Fruit fly (Drosophila melanogaster) whole organism, embryonic: ENCODE data around the gene Prim2.

Experiments used
- Aef1 ChIP-seq: fragments of 200-800 bp; sonication (Bioruptor generic); IDR thresholded peaks from 3 replicates; pipeline ENCODE4 v1.3.6; 2022; ENCODE audit warnings: missing biosample characterization, missing genetic modification characterization
- Bdp1 ChIP-seq: fragments of 200-800 bp; sonication (Bioruptor generic); optimal IDR thresholded peaks from 3 replicates; lab custom pipeline; 2016; ENCODE audit warnings: missing biosample characterization, missing genetic modification characterization
- CG10654 ChIP-seq: fragments of 200-800 bp; sonication (Bioruptor generic); optimal IDR thresholded peaks from 2 replicates; lab custom pipeline; 2016; ENCODE audit warnings: missing biosample characterization, missing genetic modification characterization
- CG11456 ChIP-seq: fragments of 200-800 bp; sonication (Bioruptor generic); IDR thresholded peaks from 3 replicates; pipeline ENCODE4 v1.3.6; 2022; ENCODE audit warnings: missing biosample characterization, missing genetic modification characterization
- CG12299 ChIP-seq: fragments of 200-800 bp; sonication (Bioruptor generic); optimal IDR thresholded peaks from 2 replicates; lab custom pipeline; 2018; ENCODE audit warnings: missing biosample characterization, mild to moderate bottlenecking, missing genetic modification characterization
- CG12659 ChIP-seq: fragments of 200-800 bp; sonication (Bioruptor generic); optimal IDR thresholded peaks from 3 replicates; lab custom pipeline; 2017; ENCODE audit warnings: mild to moderate bottlenecking, missing biosample characterization, missing genetic modification reagents, missing genetic modification characterization
- CG12744 ChIP-seq: fragments of 200-800 bp; sonication (Bioruptor generic); optimal IDR thresholded peaks from 2 replicates; lab custom pipeline; 2016; ENCODE audit warnings: missing biosample characterization, missing genetic modification characterization
- CG13894 ChIP-seq: fragments of 200-800 bp; sonication (Bioruptor generic); optimal IDR thresholded peaks from 3 replicates; lab custom pipeline; 2018; ENCODE audit warnings: missing biosample characterization, mild to moderate bottlenecking, missing genetic modification characterization, moderate library complexity
- CG14860 ChIP-seq: fragments of 200-800 bp; sonication (Bioruptor generic); IDR thresholded peaks from 3 replicates; pipeline ENCODE4 v1.3.6; 2022; ENCODE audit warnings: missing biosample characterization, missing genetic modification characterization; ENCODE audit not compliant: partially characterized antibody
- CG15269 ChIP-seq: fragments of 200-800 bp; sonication (Bioruptor generic); optimal IDR thresholded peaks from 2 replicates; lab custom pipeline; 2018; ENCODE audit warnings: missing biosample characterization, mild to moderate bottlenecking, missing genetic modification characterization, moderate library complexity
- CG1529 ChIP-seq: fragments of 200-800 bp; sonication (Bioruptor generic); optimal IDR thresholded peaks from 3 replicates; lab custom pipeline; 2018; ENCODE audit warnings: missing biosample characterization, missing genetic modification characterization
- CG2116 ChIP-seq: fragments of 200-800 bp; sonication (Bioruptor generic); optimal IDR thresholded peaks from 3 replicates; lab custom pipeline; 2018; ENCODE audit warnings: missing biosample characterization, mild to moderate bottlenecking, missing genetic modification characterization
- CG31441 ChIP-seq: fragments of 200-800 bp; sonication (Bioruptor generic); IDR thresholded peaks from 2 replicates; pipeline ENCODE4 v1.3.6; 2022; ENCODE audit warnings: missing biosample characterization, missing genetic modification characterization
- CG4820 ChIP-seq: fragments of 200-800 bp; sonication (Bioruptor generic); optimal IDR thresholded peaks from 3 replicates; lab custom pipeline; 2016; ENCODE audit warnings: missing biosample characterization, missing genetic modification characterization
- CG6791 ChIP-seq: fragments of 200-800 bp; sonication (Bioruptor generic); IDR thresholded peaks from 3 replicates; pipeline ENCODE4 v1.3.6; 2022; ENCODE audit warnings: missing biosample characterization, missing genetic modification characterization; ENCODE audit not compliant: partially characterized antibody
- CG7556 ChIP-seq: fragments of 200-800 bp; sonication (Bioruptor generic); optimal IDR thresholded peaks from 2 replicates; lab custom pipeline; 2017; ENCODE audit warnings: missing biosample characterization, mild to moderate bottlenecking, missing genetic modification characterization
- CG7745 ChIP-seq: fragments of 200-800 bp; sonication (Bioruptor generic); optimal IDR thresholded peaks from 2 replicates; lab custom pipeline; 2018; ENCODE audit warnings: missing biosample characterization, mild to moderate bottlenecking, missing genetic modification characterization, moderate library complexity
- CG8478 ChIP-seq: fragments of >200 bp; optimal IDR thresholded peaks from 2 replicates; lab custom pipeline; 2018
- CrebB ChIP-seq: fragments of 200-800 bp; sonication (Bioruptor generic); optimal IDR thresholded peaks from 3 replicates; lab custom pipeline; 2018; ENCODE audit warnings: missing biosample characterization, mild to moderate bottlenecking, missing genetic modification characterization
- Dp ChIP-seq: fragments of 200-800 bp; sonication (Bioruptor generic); optimal IDR thresholded peaks from 2 replicates; lab custom pipeline; 2018; ENCODE audit warnings: missing biosample characterization, mild to moderate bottlenecking, missing genetic modification characterization, moderate library complexity
- Dref ChIP-seq: fragments of 200-800 bp; sonication (Bioruptor generic); IDR thresholded peaks from 2 replicates; pipeline ENCODE4 v1.3.6; 2022; ENCODE audit warnings: missing biosample characterization, missing genetic modification characterization
- ERR ChIP-seq: fragments of 200-800 bp; sonication (Bioruptor generic); optimal IDR thresholded peaks from 2 replicates; lab custom pipeline; 2016; ENCODE audit warnings: missing biosample characterization, missing genetic modification characterization
- HmgD ChIP-seq: fragments of 200-800 bp; sonication (Bioruptor generic); optimal IDR thresholded peaks from 3 replicates; lab custom pipeline; 2016; ENCODE audit warnings: missing biosample characterization, missing genetic modification characterization
- Lpt ChIP-seq: fragments of >200 bp; optimal IDR thresholded peaks from 2 replicates; lab custom pipeline; 2018; ENCODE audit warnings: missing biosample characterization, missing genetic modification characterization
- MTF-1 ChIP-seq: fragments of 200-800 bp; sonication (Bioruptor generic); optimal IDR thresholded peaks from 2 replicates; lab custom pipeline; 2018; ENCODE audit warnings: missing biosample characterization, mild to moderate bottlenecking, missing genetic modification characterization, borderline replicate concordance
- Nf-YB ChIP-seq: fragments of 200-800 bp; sonication (Bioruptor generic); optimal IDR thresholded peaks from 3 replicates; lab custom pipeline; 2019; ENCODE audit warnings: missing biosample characterization, mild to moderate bottlenecking, missing genetic modification characterization, moderate library complexity
- Side ChIP-seq: fragments of 200-800 bp; sonication (Bioruptor generic); optimal IDR thresholded peaks from 2 replicates; lab custom pipeline; 2016; ENCODE audit warnings: missing biosample characterization, missing genetic modification characterization
- Six4 ChIP-seq: fragments of 200-800 bp; sonication (Bioruptor generic); optimal IDR thresholded peaks from 2 replicates; lab custom pipeline; 2016; ENCODE audit warnings: missing biosample characterization, missing genetic modification characterization
- Xbp1 ChIP-seq: fragments of 200-800 bp; sonication (Bioruptor generic); optimal IDR thresholded peaks from 3 replicates; lab custom pipeline; 2016; ENCODE audit warnings: missing biosample characterization, mild to moderate bottlenecking, missing genetic modification characterization
- ase ChIP-seq: fragments of 200-800 bp; sonication (Bioruptor generic); IDR thresholded peaks from 3 replicates; pipeline ENCODE4 v1.3.6; 2022; ENCODE audit warnings: missing biosample characterization, missing genetic modification characterization
- ato ChIP-seq: fragments of 200-800 bp; sonication (Bioruptor generic); IDR thresholded peaks from 2 replicates; pipeline ENCODE4 v1.3.6; 2022; ENCODE audit warnings: missing biosample characterization, missing genetic modification characterization; ENCODE audit not compliant: partially characterized antibody
- bigmax ChIP-seq: fragments of 200-800 bp; sonication (Bioruptor generic); optimal IDR thresholded peaks from 2 replicates; lab custom pipeline; 2018; ENCODE audit warnings: missing biosample characterization, mild to moderate bottlenecking, missing genetic modification characterization
- chm ChIP-seq: fragments of 200-800 bp; sonication (Bioruptor generic); IDR thresholded peaks from 2 replicates; pipeline ENCODE4 v1.3.6; 2022; ENCODE audit warnings: missing biosample characterization, missing genetic modification characterization
- chn ChIP-seq: fragments of 200-800 bp; sonication (Bioruptor generic); optimal IDR thresholded peaks from 2 replicates; lab custom pipeline; 2016; ENCODE audit warnings: missing biosample characterization, missing genetic modification characterization
- dysf ChIP-seq: fragments of 200-800 bp; sonication (Bioruptor generic); IDR thresholded peaks from 3 replicates; pipeline ENCODE4 v1.3.6; 2022; ENCODE audit warnings: missing biosample characterization, missing genetic modification characterization
- fd102C ChIP-seq: fragments of 200-800 bp; sonication (Bioruptor generic); optimal IDR thresholded peaks from 2 replicates; lab custom pipeline; 2018; ENCODE audit warnings: missing biosample characterization, mild to moderate bottlenecking, missing genetic modification characterization, moderate library complexity
- fd3F ChIP-seq: fragments of 200-800 bp; sonication (Bioruptor generic); optimal IDR thresholded peaks from 2 replicates; lab custom pipeline; 2018; ENCODE audit warnings: missing biosample characterization, mild to moderate bottlenecking, missing genetic modification characterization, moderate library complexity
- fru ChIP-seq: fragments of >200 bp; optimal IDR thresholded peaks from 2 replicates; lab custom pipeline; 2017
- hbn ChIP-seq: fragments of 200-800 bp; sonication (Bioruptor generic); IDR thresholded peaks from 2 replicates; pipeline ENCODE4 v1.3.6; 2022; ENCODE audit warnings: missing biosample characterization, missing genetic modification characterization; ENCODE audit not compliant: partially characterized antibody
- ken ChIP-seq: fragments of 200-800 bp; sonication (Bioruptor generic); IDR thresholded peaks from 3 replicates; pipeline ENCODE4 v1.3.6; 2022; ENCODE audit warnings: missing biosample characterization, missing genetic modification characterization
- kni ChIP-seq: fragments of 200-800 bp; sonication (Bioruptor generic); optimal IDR thresholded peaks from 3 replicates; lab custom pipeline; 2017; ENCODE audit warnings: mild to moderate bottlenecking, missing biosample characterization, missing genetic modification reagents, missing genetic modification characterization
- lilli ChIP-seq: fragments of 200-800 bp; sonication (Bioruptor generic); optimal IDR thresholded peaks from 3 replicates; lab custom pipeline; 2016; ENCODE audit warnings: missing biosample characterization, missing genetic modification characterization
- maf-S ChIP-seq: fragments of 200-800 bp; sonication (Bioruptor generic); optimal IDR thresholded peaks from 2 replicates; lab custom pipeline; 2016; ENCODE audit warnings: missing biosample characterization, missing genetic modification characterization
- oc ChIP-seq: fragments of 200-800 bp; sonication (Bioruptor generic); optimal IDR thresholded peaks from 2 replicates; lab custom pipeline; 2018; ENCODE audit warnings: missing biosample characterization, mild to moderate bottlenecking, missing genetic modification characterization, moderate library complexity
- otp ChIP-seq: fragments of 200-800 bp; sonication (Bioruptor generic); IDR thresholded peaks from 3 replicates; pipeline ENCODE4, ENCODE4 v1.3.6; 2022; ENCODE audit warnings: missing biosample characterization, missing genetic modification characterization
- pros ChIP-seq: fragments of 200-800 bp; sonication (Bioruptor generic); optimal IDR thresholded peaks from 3 replicates; lab custom pipeline; 2019; ENCODE audit warnings: missing biosample characterization, mild to moderate bottlenecking, missing genetic modification characterization, moderate library complexity
- tna ChIP-seq: fragments of 200-800 bp; sonication (Bioruptor generic); IDR thresholded peaks from 2 replicates; pipeline ENCODE4 v1.3.6; 2022; ENCODE audit warnings: missing biosample characterization, missing genetic modification characterization; ENCODE audit not compliant: partially characterized antibody
- unpg ChIP-seq: fragments of 200-800 bp; sonication (Bioruptor generic); optimal IDR thresholded peaks from 3 replicates; lab custom pipeline; 2018; ENCODE audit warnings: missing biosample characterization, mild to moderate bottlenecking, missing genetic modification characterization, moderate library complexity
- wdn ChIP-seq: fragments of 200-800 bp; sonication (Bioruptor generic); IDR thresholded peaks from 2 replicates; pipeline ENCODE4 v1.3.6; 2022; ENCODE audit warnings: missing biosample characterization, missing genetic modification characterization
- yki ChIP-seq: fragments of >200 bp; optimal IDR thresholded peaks from 3 replicates; lab custom pipeline; 2018

Prim2 gene

DNA sequence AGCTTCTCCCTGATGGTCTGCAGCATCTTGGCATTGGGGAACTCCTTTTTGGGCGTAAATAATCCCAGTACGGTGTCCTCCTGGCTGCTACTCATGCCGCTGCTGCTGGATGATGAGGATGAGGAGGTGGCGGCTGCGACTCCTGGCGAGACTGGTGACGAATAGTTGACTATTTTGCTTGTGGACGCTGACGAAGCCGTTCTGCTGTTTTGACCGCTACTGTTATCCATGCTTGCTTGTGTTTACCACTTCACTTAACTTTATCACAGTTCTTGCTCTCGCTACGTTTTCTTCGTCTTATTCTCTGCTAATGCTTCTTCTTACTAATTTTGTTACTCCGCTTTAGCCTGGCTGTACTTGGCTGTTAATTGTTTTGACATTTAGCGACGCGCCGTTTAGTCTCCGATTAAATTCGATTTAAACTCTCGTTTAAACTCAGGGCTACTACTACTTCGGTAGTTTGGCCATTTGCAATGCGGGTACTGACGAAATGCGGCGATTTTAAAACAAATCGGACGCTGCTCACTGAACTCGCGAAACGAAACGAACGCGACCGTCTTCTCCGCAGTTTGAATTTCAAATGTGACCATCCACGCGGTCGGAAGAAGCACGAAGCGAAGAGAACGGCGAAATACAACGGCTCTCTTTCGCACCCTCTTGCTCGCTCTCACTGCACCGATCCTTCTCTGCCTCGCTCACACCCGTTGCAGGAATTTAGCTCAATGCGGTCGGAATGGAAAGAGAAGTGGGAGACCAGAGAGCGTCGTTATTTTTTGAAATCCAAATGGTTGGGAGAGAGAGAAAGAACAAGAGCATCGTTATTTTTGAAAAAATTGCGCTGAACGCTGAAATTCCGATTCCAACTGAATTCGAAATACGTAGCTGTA lies 39.9 kb upstream of the Prim2 start, which contains the start of gene trbl (continued):
- TF ChIP-seq CG13894 (tag; lab: Kevin White, UChicago) (peak; percentile 79), fru (lab: Kevin White, UChicago) (no peak), wdn (no peak), CG8478 (peak; percentile 49), fd3F (no peak), unpg (peak; percentile 20), CG2116 (GFP tag; lab: Kevin White, UChicago) (peak; percentile 73), bigmax (GFP tag; lab: Kevin White, UChicago) (peak; percentile 17), CG6791 (GFP tag; lab: Robert Waterston, UW) (peak; percentile 97), otp (GFP tag; lab: Robert Waterston, UW) (no peak), CG7745 (tag; lab: Kevin White, UChicago) (peak; percentile 62), ato (GFP tag; lab: Robert Waterston, UW) (peak; percentile 70; the same call in 1 of the 2 replicates), chm (GFP tag; lab: Robert Waterston, UW) (peak; percentile 85), Bdp1 (GFP tag; lab: Kevin White, UChicago) (no peak), tna (no peak; the same call in 1 of the 2 replicates), ERR (no peak), maf-S (GFP tag; lab: Kevin White, UChicago) (no peak), kni (GFP tag; lab: Kevin White, UChicago) (peak; percentile 81), HmgD (GFP tag; lab: Kevin White, UChicago) (peak; percentile 58), pros (GFP tag; lab: Kevin White, UChicago) (peak; percentile 84), CG11456 (GFP tag; lab: Robert Waterston, UW) (no peak), CG1529 (GFP tag; lab: Kevin White, UChicago) (no peak), Lpt (GFP tag; lab: Kevin White, UChicago) (no peak), ase (GFP tag; lab: Robert Waterston, UW) (no peak), CG12299 (tag; lab: Kevin White, UChicago) (peak; percentile 60), MTF-1 (peak; percentile 44), oc (tag; lab: Kevin White, UChicago) (peak; percentile 47), Dref (GFP tag; lab: Robert Waterston, UW) (no peak), CG7556 (GFP tag; lab: Kevin White, UChicago) (peak; percentile 8), Xbp1 (no peak), Side (GFP tag; lab: Kevin White, UChicago) (peak; percentile 21), CG31441 (GFP tag; lab: Robert Waterston, UW) (peak; percentile 20; the same call in 1 of the 2 replicates), fd102C (GFP tag; lab: Kevin White, UChicago) (peak; percentile 26), CG15269 (peak; percentile 27), Aef1 (GFP tag; lab: Robert Waterston, UW) (no peak), CG12744 (peak; percentile 11), chn (GFP tag; lab: Kevin White, UChicago) (no peak), Nf-YB (GFP tag; lab: Kevin White, UChicago) (peak; percentile 33), yki (lab: Kevin White, UChicago) (peak; percentile 92), CG14860 (GFP tag; lab: Robert Waterston, UW) (peak; percentile 75), CrebB (tag; lab: Kevin White, UChicago) (peak; percentile 49), lilli (GFP tag; lab: Kevin White, UChicago) (peak; percentile 8), Dp (GFP tag; lab: Kevin White, UChicago) (peak; percentile 55), Six4 (no peak), CG10654 (no peak), ken (GFP tag; lab: Robert Waterston, UW) (no peak), hbn (GFP tag; lab: Robert Waterston, UW) (peak; percentile 50), CG4820 (GFP tag; lab: Kevin White, UChicago) (no peak), CG12659 (GFP tag; lab: Kevin White, UChicago) (peak; percentile 22), dysf (GFP tag; lab: Robert Waterston, UW) (no peak)
